Worm (Caenorhabditis elegans) whole organism, late embryonic: ENCODE data around the gene T21D9.2.

Experiments used
- C38D4.7 ChIP-seq: fragments of 200-800 bp; sonication (Bioruptor generic); optimal IDR thresholded peaks from 2 replicates; lab custom pipeline; 2018; ENCODE audit warnings: mild to moderate bottlenecking, missing genetic modification characterization, moderate library complexity, missing compliant biosample characterization
- ama-1 ChIP-seq: fragments of 150-350 bp; optimal IDR thresholded peaks from 2 replicates; lab custom pipeline; 2014
- ceh-24 ChIP-seq: sonication (generic microtip); optimal IDR thresholded peaks from 2 replicates; lab custom pipeline; 2016; ENCODE audit warnings: mild to moderate bottlenecking, missing genetic modification characterization, missing compliant biosample characterization
- fkh-10 ChIP-seq: fragments of 150-350 bp; optimal IDR thresholded peaks from 2 replicates; lab custom pipeline; 2014; ENCODE audit warnings: missing biosample characterization, missing genetic modification reagents, missing genetic modification characterization
- pag-3 ChIP-seq: sonication (generic microtip); optimal IDR thresholded peaks from 2 replicates; lab custom pipeline; 2016; ENCODE audit warnings: missing compliant biosample characterization, missing genetic modification characterization, borderline replicate concordance
- pax-1 ChIP-seq: fragments of 150-350 bp; optimal IDR thresholded peaks from 2 replicates; lab custom pipeline; 2014; ENCODE audit warnings: missing biosample characterization, missing genetic modification characterization
- pha-4 ChIP-seq: fragments of 150-350 bp; optimal IDR thresholded peaks from 2 replicates; lab custom pipeline; 2018; ENCODE audit warnings: missing biosample characterization, missing genetic modification reagents, missing genetic modification characterization
- rnt-1 ChIP-seq: sonication (generic microtip); optimal IDR thresholded peaks from 2 replicates; lab custom pipeline; 2016; ENCODE audit warnings: missing genetic modification characterization, missing compliant biosample characterization
- tbx-2 ChIP-seq: sonication (generic microtip); optimal IDR thresholded peaks from 2 replicates; lab custom pipeline; 2016; ENCODE audit warnings: missing genetic modification characterization, missing compliant biosample characterization
- unc-42 ChIP-seq: sonication (generic microtip); optimal IDR thresholded peaks from 2 replicates; lab custom pipeline; 2016; ENCODE audit warnings: missing genotype, missing genetic modification characterization, missing compliant biosample characterization
- ztf-16 ChIP-seq: sonication (generic microtip); optimal IDR thresholded peaks from 2 replicates; lab custom pipeline; 2017; ENCODE audit warnings: missing genetic modification characterization, missing compliant biosample characterization

- TF ChIP-seq unc-42 (tag; lab: Kevin White, UChicago) (peak; percentile 89), ceh-24 (tag; lab: Kevin White, UChicago) (no peak), pag-3 (tag; lab: Kevin White, UChicago) (no peak), ztf-16 (tag; lab: Kevin White, UChicago) (no peak), tbx-2 (tag; lab: Kevin White, UChicago) (no peak), ama-1 (lab: Kevin White, UChicago) (no peak), C38D4.7 (no peak), pha-4 (tag; lab: Kevin White, UChicago) (no peak), fkh-10 (GFP tag; lab: Kevin White, UChicago) (no peak), rnt-1 (tag; lab: Kevin White, UChicago) (no peak), pax-1 (no peak)
Measured at ce11 chrX:2048865-2049405, 47.8 kb downstream of the T21D9.2 start.
